Worm (Caenorhabditis elegans) whole organism, young adult: Measurements from ENCODE around the gene F53A3.7.

Experiments used
- C17E4.6 ChIP-seq: fragments of 200-800 bp; sonication (Bioruptor generic); IDR thresholded peaks from 2 replicates; pipeline ENCODE4 v1.3.6; 2022; ENCODE audit warnings: missing genetic modification reagents, missing genetic modification characterization, missing compliant biosample characterization
- F10E7.11 ChIP-seq: sonication (generic microtip); optimal IDR thresholded peaks from 2 replicates; lab custom pipeline; 2017; ENCODE audit warnings: mild to moderate bottlenecking, missing genetic modification characterization, moderate library complexity, missing compliant biosample characterization
- F37B4.10 ChIP-seq: fragments of 200-800 bp; sonication (Bioruptor generic); IDR thresholded peaks from 2 replicates; pipeline ENCODE4 v1.3.6; 2022; ENCODE audit warnings: missing genetic modification characterization, missing compliant biosample characterization
- Y56A3A.18 ChIP-seq: fragments of 200-800 bp; sonication (Bioruptor generic); IDR thresholded peaks from 2 replicates; pipeline ENCODE4 v1.3.6; 2022; ENCODE audit warnings: missing genetic modification reagents, missing genetic modification characterization, missing compliant biosample characterization
- ama-1 ChIP-seq, 3 experiments: fragments of 150-350 bp in 1 of 3; sonication (generic microtip) in 2 of 3; optimal IDR thresholded peaks; 2 replicates each; lab custom pipeline; 2014 to 2018; ENCODE audit warnings: missing biosample characterization in 2 of 3, missing genetic modification characterization in 2 of 3, missing genetic modification reagents in 2 of 3
- ceh-100 ChIP-seq: fragments of 200-800 bp; sonication (Bioruptor generic); IDR thresholded peaks from 2 replicates; pipeline ENCODE4 v1.3.6; 2022; ENCODE audit warnings: missing genetic modification reagents, missing genetic modification characterization, missing compliant biosample characterization
- dpff-1 ChIP-seq: sonication (generic microtip); optimal IDR thresholded peaks from 2 replicates; lab custom pipeline; 2017; ENCODE audit warnings: mild to moderate bottlenecking, missing genetic modification characterization, missing compliant biosample characterization
- mxl-1 ChIP-seq: sonication (generic microtip); optimal IDR thresholded peaks from 2 replicates; lab custom pipeline; 2016; ENCODE audit warnings: missing genetic modification characterization, missing compliant biosample characterization
- repo-1 ChIP-seq: sonication (generic microtip); optimal IDR thresholded peaks from 2 replicates; lab custom pipeline; 2017; ENCODE audit warnings: mild to moderate bottlenecking, missing genetic modification characterization, missing compliant biosample characterization
- snpc-4 ChIP-seq, 5 experiments: fragments of 150-350 bp in 1 of 5; sonication (generic microtip) in 4 of 5; optimal IDR thresholded peaks; 2 replicates each; lab custom pipeline; 2014 to 2018; ENCODE audit warnings: missing genetic modification characterization in 5 of 5, missing biosample characterization in 3 of 5, antibody characterized with exemption in 2 of 5, mild to moderate bottlenecking in 2 of 5, missing compliant biosample characterization in 2 of 5, missing genotype in 2 of 5, moderate library complexity in 2 of 5, missing genetic modification reagents in 1 of 5
- tlf-1 ChIP-seq: fragments of 200-800 bp; sonication (Bioruptor generic); optimal IDR thresholded peaks from 2 replicates; lab custom pipeline; 2018; ENCODE audit warnings: mild to moderate bottlenecking, missing genetic modification characterization, missing compliant biosample characterization
- unc-130 ChIP-seq: sonication (generic microtip); optimal IDR thresholded peaks from 2 replicates; lab custom pipeline; 2016; ENCODE audit warnings: missing genetic modification reagents, missing genetic modification characterization, missing compliant biosample characterization
- unc-62 ChIP-seq: fragments of 150-350 bp; optimal IDR thresholded peaks from 2 replicates; lab custom pipeline; 2014; ENCODE audit warnings: missing biosample characterization, missing genetic modification reagents, missing genetic modification characterization
- ztf-3 ChIP-seq: fragments of 200-800 bp; sonication (Bioruptor generic); optimal IDR thresholded peaks from 2 replicates; lab custom pipeline; 2018; ENCODE audit warnings: mild to moderate bottlenecking, missing genetic modification characterization, missing compliant biosample characterization

DNA sequence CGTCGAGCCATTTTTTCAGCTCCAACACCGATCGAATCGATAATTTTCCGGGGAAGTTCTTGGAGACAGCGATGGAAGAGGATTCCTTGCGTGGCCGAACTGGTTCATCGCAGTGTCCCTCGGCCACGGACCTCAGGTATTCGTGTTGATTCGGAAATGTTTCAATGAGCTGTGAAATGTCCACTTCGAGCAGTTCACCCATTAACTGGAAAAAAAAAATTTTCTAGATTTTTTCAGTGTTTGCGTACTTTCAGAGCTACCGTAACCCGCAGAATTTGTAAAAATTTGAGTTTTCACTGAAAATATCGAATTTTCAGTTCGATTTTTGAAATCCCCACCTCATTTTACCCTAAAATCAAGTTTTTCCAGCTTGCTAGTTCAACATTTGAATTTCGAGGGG lies 3.5 kb upstream of the F53A3.7 start:
- TF ChIP-seq dpff-1 (tag; lab: Kevin White, UChicago) (no peak), F37B4.10 (GFP tag; lab: Robert Waterston, UW) (no peak), repo-1 (no peak), Y56A3A.18 (no peak), ama-1 (optimal IDR thresholded peaks at IDR 0.05; lab: Kevin White, UChicago) (no peak), ama-1 (GFP tag; optimal IDR thresholded peaks at IDR 0.05; lab: Kevin White, UChicago) (no peak), snpc-4 (GFP tag; optimal IDR thresholded peaks at IDR 0.05; lab: Kevin White, UChicago) (no peak), snpc-4 (tag; optimal IDR thresholded peaks at IDR 0.05; lab: Kevin White, UChicago) (no peak), F10E7.11 (tag; lab: Kevin White, UChicago) (no peak), ztf-3 (GFP tag; lab: Kevin White, UChicago) (no peak), ceh-100 (no peak), mxl-1 (tag; lab: Kevin White, UChicago) (no peak), unc-130 (GFP tag; lab: Kevin White, UChicago) (no peak), tlf-1 (GFP tag; lab: Kevin White, UChicago) (no peak), unc-62 (GFP tag; lab: Kevin White, UChicago) (no peak), C17E4.6 (no peak)
